Worm (Caenorhabditis elegans) whole organism, early embryonic: ENCODE measurements around the gene Y61A9LA.7.

Experiments used
- ama-1 ChIP-seq: fragments of 150-350 bp; optimal IDR thresholded peaks from 2 replicates; lab custom pipeline; 2014
- ets-7 ChIP-seq: sonication (generic microtip); optimal IDR thresholded peaks from 2 replicates; lab custom pipeline; 2016; ENCODE audit warnings: missing genotype, missing genetic modification characterization, missing compliant biosample characterization
- hmbx-1 ChIP-seq: sonication (generic microtip); optimal IDR thresholded peaks from 2 replicates; lab custom pipeline; 2016; ENCODE audit warnings: mild to moderate bottlenecking, missing genetic modification characterization, missing compliant biosample characterization
- pes-1 ChIP-seq: fragments of 200-800 bp; sonication (Bioruptor generic); IDR thresholded peaks from 2 replicates; pipeline ENCODE4 v1.3.6; 2022; ENCODE audit warnings: missing genetic modification reagents, missing genetic modification characterization, missing compliant biosample characterization
- sea-1 ChIP-seq: fragments of 200-800 bp; sonication (Bioruptor generic); conservative IDR thresholded peaks from 2 replicates; pipeline ENCODE4 v1.3.6; 2022; ENCODE audit warnings: missing genetic modification characterization, missing compliant biosample characterization

DNA sequence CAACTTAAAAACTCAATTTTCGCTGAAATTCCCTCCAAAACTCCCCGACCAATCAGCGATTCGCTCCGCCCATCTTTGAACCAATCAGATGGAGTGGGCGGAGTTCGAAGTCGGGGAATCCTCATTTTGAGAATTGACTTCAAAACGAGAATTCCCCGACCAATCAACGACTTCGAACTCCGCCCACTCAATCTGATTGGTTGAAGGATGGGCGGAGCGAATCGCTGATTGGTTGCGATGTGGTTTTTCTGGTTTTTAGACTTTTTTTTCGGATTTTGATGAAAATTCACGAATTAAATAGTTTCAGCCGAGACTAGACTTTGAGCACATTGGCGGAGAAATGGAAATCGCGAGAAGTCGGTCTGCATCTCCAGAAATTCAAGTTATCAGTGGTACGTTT, 12.4 kb upstream of the Y61A9LA.7 start:
- TF ChIP-seq pes-1 (GFP tag; lab: Robert Waterston, UW) (no peak), hmbx-1 (tag; lab: Kevin White, UChicago) (no peak), sea-1 (GFP tag; lab: Robert Waterston, UW) (no peak), ama-1 (lab: Kevin White, UChicago) (no peak), ets-7 (tag; lab: Kevin White, UChicago) (no peak)
